Worm (Caenorhabditis elegans) whole organism, late embryonic: ENCODE measurements around the gene C40C9.3.

Experiments used
- C08G9.2 ChIP-seq: sonication (generic microtip); optimal IDR thresholded peaks from 2 replicates; lab custom pipeline; 2016; ENCODE audit warnings: mild to moderate bottlenecking, missing genetic modification characterization, moderate library complexity, missing compliant biosample characterization
- K02D7.2 ChIP-seq: sonication (generic microtip); optimal IDR thresholded peaks from 2 replicates; lab custom pipeline; 2017; ENCODE audit warnings: mild to moderate bottlenecking, missing genetic modification characterization, missing compliant biosample characterization
- K09A11.1 ChIP-seq: sonication (generic microtip); optimal IDR thresholded peaks from 2 replicates; lab custom pipeline; 2017; ENCODE audit warnings: antibody characterized with exemption, mild to moderate bottlenecking, missing genetic modification characterization, missing compliant biosample characterization; ENCODE audit not compliant: insufficient read depth
- T23F11.4 ChIP-seq: fragments of 200-800 bp; sonication (Bioruptor generic); optimal IDR thresholded peaks from 2 replicates; lab custom pipeline; 2018; ENCODE audit warnings: mild to moderate bottlenecking, missing genetic modification characterization, missing compliant biosample characterization
- ahr-1 ChIP-seq: sonication (generic microtip); optimal IDR thresholded peaks from 2 replicates; lab custom pipeline; 2016; ENCODE audit warnings: missing genetic modification characterization, missing compliant biosample characterization
- ceh-14 ChIP-seq: sonication (generic microtip); optimal IDR thresholded peaks from 2 replicates; lab custom pipeline; 2016; ENCODE audit warnings: missing genotype, missing genetic modification characterization, missing compliant biosample characterization
- ceh-18 ChIP-seq: sonication (generic microtip); optimal IDR thresholded peaks from 2 replicates; lab custom pipeline; 2016; ENCODE audit warnings: missing genetic modification characterization, missing compliant biosample characterization
- ceh-19 ChIP-seq: fragments of 200-800 bp; sonication (Bioruptor generic); optimal IDR thresholded peaks from 2 replicates; lab custom pipeline; 2018; ENCODE audit warnings: mild to moderate bottlenecking, missing genetic modification characterization, missing compliant biosample characterization
- ceh-34 ChIP-seq: sonication (generic microtip); optimal IDR thresholded peaks from 2 replicates; lab custom pipeline; 2016; ENCODE audit warnings: mild to moderate bottlenecking, missing genetic modification characterization, missing compliant biosample characterization
- ceh-6 ChIP-seq: fragments of 200-800 bp; sonication (Bioruptor generic); optimal IDR thresholded peaks from 2 replicates; lab custom pipeline; 2018; ENCODE audit warnings: mild to moderate bottlenecking, missing genetic modification characterization, missing compliant biosample characterization
- eyg-1 ChIP-seq: sonication (generic microtip); optimal IDR thresholded peaks from 2 replicates; lab custom pipeline; 2016; ENCODE audit warnings: missing genotype, missing genetic modification characterization, missing compliant biosample characterization
- fax-1 ChIP-seq: sonication (generic microtip); optimal IDR thresholded peaks from 2 replicates; lab custom pipeline; 2016; ENCODE audit warnings: missing genotype, missing genetic modification characterization, missing compliant biosample characterization
- gmeb-2 ChIP-seq: sonication (generic microtip); optimal IDR thresholded peaks from 2 replicates; lab custom pipeline; 2016; ENCODE audit warnings: missing genetic modification characterization, inconsistent platforms, missing compliant biosample characterization
- hlh-30 ChIP-seq: sonication (generic microtip); optimal IDR thresholded peaks from 2 replicates; lab custom pipeline; 2017; ENCODE audit warnings: antibody characterized with exemption, missing genetic modification characterization, missing compliant biosample characterization; ENCODE audit not compliant: insufficient read depth
- hlh-6 ChIP-seq: sonication (generic microtip); optimal IDR thresholded peaks from 2 replicates; lab custom pipeline; 2016; ENCODE audit warnings: missing genotype, missing genetic modification characterization, missing compliant biosample characterization
- hlh-8 ChIP-seq: sonication (generic microtip); optimal IDR thresholded peaks from 2 replicates; lab custom pipeline; 2016; ENCODE audit warnings: missing genotype, missing genetic modification characterization, missing compliant biosample characterization
- lin-11 ChIP-seq: fragments of 200-800 bp; sonication (Bioruptor generic); optimal IDR thresholded peaks from 2 replicates; lab custom pipeline; 2018; ENCODE audit warnings: mild to moderate bottlenecking, missing genetic modification characterization, missing compliant biosample characterization
- nhr-11 ChIP-seq: fragments of 150-350 bp; optimal IDR thresholded peaks from 2 replicates; lab custom pipeline; 2014; ENCODE audit warnings: missing biosample characterization, missing genetic modification characterization
- odd-2 ChIP-seq: sonication (generic microtip); optimal IDR thresholded peaks from 2 replicates; lab custom pipeline; 2017; ENCODE audit warnings: antibody characterized with exemption, mild to moderate bottlenecking, missing genetic modification characterization, missing compliant biosample characterization
- pax-1 ChIP-seq: fragments of 150-350 bp; optimal IDR thresholded peaks from 2 replicates; lab custom pipeline; 2014; ENCODE audit warnings: missing biosample characterization, missing genetic modification characterization
- pha-2 ChIP-seq: sonication (generic microtip); optimal IDR thresholded peaks from 2 replicates; lab custom pipeline; 2017; ENCODE audit warnings: mild to moderate bottlenecking, missing genetic modification characterization, missing compliant biosample characterization
- pha-4 ChIP-seq: fragments of 150-350 bp; optimal IDR thresholded peaks from 2 replicates; lab custom pipeline; 2018; ENCODE audit warnings: missing biosample characterization, missing genetic modification reagents, missing genetic modification characterization
- pqm-1 ChIP-seq: sonication (generic microtip); optimal IDR thresholded peaks from 2 replicates; lab custom pipeline; 2016; ENCODE audit warnings: missing genetic modification characterization, missing compliant biosample characterization
- pros-1 ChIP-seq: fragments of 150-350 bp; optimal IDR thresholded peaks from 2 replicates; lab custom pipeline; 2014; ENCODE audit warnings: missing biosample characterization, missing genetic modification reagents, missing genetic modification characterization
- sdc-2 ChIP-seq: sonication (generic microtip); optimal IDR thresholded peaks from 2 replicates; lab custom pipeline; 2016; ENCODE audit warnings: missing genotype, missing genetic modification characterization, missing compliant biosample characterization
- sox-4 ChIP-seq: sonication (generic microtip); optimal IDR thresholded peaks from 2 replicates; lab custom pipeline; 2017; ENCODE audit warnings: mild to moderate bottlenecking, missing genetic modification characterization, inconsistent platforms, missing compliant biosample characterization
- syd-9 ChIP-seq: sonication (generic microtip); optimal IDR thresholded peaks from 2 replicates; lab custom pipeline; 2016; ENCODE audit warnings: mild to moderate bottlenecking, missing genetic modification characterization, moderate library complexity, missing compliant biosample characterization
- tbx-7 ChIP-seq: sonication (generic microtip); optimal IDR thresholded peaks from 2 replicates; lab custom pipeline; 2016; ENCODE audit warnings: missing genotype, missing genetic modification characterization, missing compliant biosample characterization
- ttx-3 ChIP-seq: sonication (generic microtip); optimal IDR thresholded peaks from 2 replicates; lab custom pipeline; 2016; ENCODE audit warnings: missing genetic modification reagents, missing genetic modification characterization, missing compliant biosample characterization
- unc-42 ChIP-seq: sonication (generic microtip); optimal IDR thresholded peaks from 2 replicates; lab custom pipeline; 2016; ENCODE audit warnings: missing genotype, missing genetic modification characterization, missing compliant biosample characterization
- unc-86 ChIP-seq: sonication (generic microtip); optimal IDR thresholded peaks from 2 replicates; lab custom pipeline; 2016; ENCODE audit warnings: missing genetic modification characterization, missing compliant biosample characterization
- zip-5 ChIP-seq: sonication (generic microtip); optimal IDR thresholded peaks from 2 replicates; lab custom pipeline; 2016; ENCODE audit warnings: missing genetic modification characterization, missing compliant biosample characterization

C40C9.3 gene

DNA sequence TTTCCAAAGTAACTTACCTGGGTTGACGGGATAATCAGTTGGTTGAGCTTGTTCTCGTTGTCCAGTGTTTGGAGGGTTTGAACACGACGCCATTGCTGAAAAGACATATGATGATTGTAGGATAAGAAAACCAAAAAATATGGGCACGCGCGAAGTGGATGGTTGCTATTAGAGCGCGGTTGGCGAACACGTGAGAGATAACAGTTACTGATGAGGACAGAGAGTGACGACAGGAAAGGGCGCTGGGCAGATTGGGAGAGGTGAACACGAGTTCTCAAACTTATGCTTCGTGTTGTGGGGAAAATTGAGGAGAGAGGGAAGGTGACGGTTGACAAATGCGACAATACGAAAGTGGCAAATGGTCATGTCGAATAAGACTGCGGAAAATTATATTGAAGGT lies 43.6 kb upstream of the C40C9.3 start, which contains the start of gene F54B11.8:
F54B11.8 (minus strand) TSS at position 101 of the 400 bp plus-strand sequence.
- TF ChIP-seq sox-4 (no peak), eyg-1 (tag; lab: Kevin White, UChicago) (no peak), pax-1 (tag; lab: Kevin White, UChicago) (no peak), syd-9 (tag; lab: Kevin White, UChicago) (no peak), lin-11 (tag; lab: Kevin White, UChicago) (no peak), ceh-14 (tag; lab: Kevin White, UChicago) (no peak), pqm-1 (tag; lab: Kevin White, UChicago) (no peak)

DNA sequence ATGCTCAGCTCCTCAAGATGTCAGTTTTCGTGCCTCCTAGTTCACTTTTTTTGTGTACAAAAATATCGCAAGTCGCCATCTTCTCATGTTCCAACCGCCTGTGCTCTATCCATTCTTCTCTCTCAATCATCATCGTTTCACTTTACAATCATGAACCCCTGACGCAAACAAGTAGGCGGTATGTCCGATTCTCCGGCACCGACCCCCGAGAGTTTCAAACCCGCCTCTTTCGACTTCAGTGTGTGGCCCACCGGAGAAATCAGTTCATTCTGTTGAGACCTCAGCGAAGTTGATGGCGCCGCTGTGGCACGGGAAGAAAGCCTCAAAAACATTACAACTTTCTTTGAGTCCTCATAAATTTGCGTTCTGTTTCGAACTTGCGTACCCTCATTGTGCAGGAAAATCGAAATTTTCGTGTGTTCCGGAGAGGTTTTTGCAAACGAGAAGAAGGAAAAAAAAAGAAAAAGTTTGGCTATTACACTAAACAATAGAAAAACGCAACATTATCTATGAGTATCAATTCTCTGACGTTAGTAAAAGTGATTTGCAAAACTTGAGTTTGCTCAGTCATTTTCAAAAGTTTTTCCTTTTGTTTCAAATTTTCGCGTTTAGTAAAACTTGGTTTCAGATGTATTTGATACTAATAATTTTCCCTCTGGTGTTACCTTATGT lies 42.3 kb upstream of the C40C9.3 start, which contains the start of gene F54B11.9:
F54B11.9 (plus strand) TSS at position 622 of the 672 bp plus-strand sequence.
- TF ChIP-seq sdc-2 (tag; lab: Kevin White, UChicago): peak; percentile 96
- peak; percentile 40 for TF ChIP-seq ceh-18 (tag; lab: Kevin White, UChicago)
- TF ChIP-seq T23F11.4: no peak

DNA sequence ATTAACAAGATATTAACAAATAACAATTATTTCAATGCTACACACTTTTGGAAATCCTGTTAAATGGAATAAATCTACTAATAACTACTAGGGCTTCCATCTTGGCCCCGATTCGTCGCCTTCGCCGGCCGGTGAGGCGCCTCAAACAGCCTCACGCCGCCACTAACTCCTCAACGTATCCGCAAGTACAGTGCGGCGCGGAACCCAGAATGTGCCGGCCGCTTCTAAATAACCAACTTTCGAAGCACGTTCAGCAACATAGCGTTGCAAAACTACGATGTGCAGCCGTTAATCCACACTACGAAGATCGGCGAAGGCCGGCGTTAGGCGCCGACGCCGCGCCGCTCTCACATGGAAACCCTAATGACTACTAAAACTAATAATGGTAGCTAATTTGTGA lies 41.6 kb upstream of the C40C9.3 start:
- TF ChIP-seq hlh-8 (no peak), gmeb-2 (no peak), hlh-30 (no peak), pha-2 (no peak), fax-1 (tag; lab: Kevin White, UChicago) (no peak), ceh-6 (GFP tag; lab: Kevin White, UChicago) (no peak), C08G9.2 (tag; lab: Kevin White, UChicago) (no peak), eyg-1 (tag; lab: Kevin White, UChicago) (no peak), K09A11.1 (tag; lab: Kevin White, UChicago) (no peak), ttx-3 (tag; lab: Kevin White, UChicago) (no peak), pros-1 (tag; lab: Kevin White, UChicago) (no peak), odd-2 (tag; lab: Kevin White, UChicago) (no peak), nhr-11 (no peak)

DNA sequence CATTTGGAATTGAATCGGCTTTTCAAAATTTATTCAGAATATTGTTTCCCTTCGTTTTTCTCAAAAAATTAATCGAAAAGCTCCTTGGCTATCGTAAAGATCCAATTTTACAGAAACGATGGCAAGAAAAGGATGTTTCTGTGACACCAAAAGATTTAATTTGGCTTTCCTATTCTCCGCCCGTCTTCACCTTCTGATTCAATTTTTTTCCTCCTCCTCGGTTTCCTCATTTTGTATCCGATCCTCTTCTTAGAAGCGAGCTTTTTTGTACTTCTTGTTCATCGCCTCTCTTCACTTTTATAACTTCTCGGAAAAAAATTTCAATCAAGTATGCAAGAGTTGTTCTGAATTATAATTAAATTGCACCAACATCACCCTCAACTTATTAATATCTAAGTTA lies 37.4 kb upstream of the C40C9.3 start:
- no peak for TF ChIP-seq odd-2 (tag; lab: Kevin White, UChicago)
- TF ChIP-seq zip-5 (tag; lab: Kevin White, UChicago): no peak
- peak; percentile 14 for TF ChIP-seq unc-42 (tag; lab: Kevin White, UChicago)

DNA sequence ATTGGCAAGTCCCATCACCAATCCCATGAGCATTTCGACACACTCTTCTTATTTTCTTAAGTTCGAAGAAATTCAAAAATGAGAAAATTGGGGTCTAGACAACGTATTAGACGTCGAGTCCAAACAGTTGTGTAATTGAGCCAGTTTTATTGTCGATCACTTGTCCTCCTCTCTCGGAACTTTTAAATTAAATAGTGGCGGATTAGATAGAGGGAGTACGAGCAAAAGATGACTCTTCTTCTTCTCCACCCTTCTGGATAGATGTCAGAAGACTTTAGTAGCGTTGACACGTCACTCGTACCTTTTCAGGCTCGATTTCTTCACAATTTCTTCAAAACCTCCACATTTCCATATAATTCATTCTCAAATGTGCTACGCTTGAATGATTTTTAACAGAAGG lies 32.2 kb upstream of the C40C9.3 start:
- no peak for TF ChIP-seq unc-86 (tag; lab: Kevin White, UChicago)

DNA sequence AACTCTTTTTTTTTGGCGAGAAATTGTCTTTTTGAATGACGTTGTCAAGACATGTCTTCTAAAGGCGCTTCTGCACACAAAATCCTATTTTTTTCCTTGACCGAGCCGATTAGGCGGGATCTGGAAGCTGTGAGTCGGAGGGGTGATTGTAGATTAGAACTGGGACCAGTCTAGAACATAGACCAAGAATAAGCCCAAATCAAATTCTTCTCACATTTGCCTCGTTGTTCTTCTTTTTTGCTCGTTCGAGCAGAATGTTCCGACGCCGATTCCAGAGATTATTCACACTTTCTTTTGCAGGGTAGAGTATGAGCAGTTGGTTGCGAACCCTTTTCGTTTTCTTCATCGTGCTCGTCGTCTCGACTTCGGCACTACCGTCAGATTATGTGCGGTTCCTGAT lies 28.8 kb upstream of the C40C9.3 start, which contains the start of gene nlp-53:
nlp-53 (plus strand) TSS at position 301 of the 400 bp plus-strand sequence.
- no peak for TF ChIP-seq K02D7.2 (tag; lab: Kevin White, UChicago)
- TF ChIP-seq ahr-1 (tag; lab: Kevin White, UChicago): no peak
- TF ChIP-seq sox-4: no peak
- TF ChIP-seq tbx-7: no peak
- TF ChIP-seq ceh-19 (GFP tag; lab: Kevin White, UChicago): no peak

DNA sequence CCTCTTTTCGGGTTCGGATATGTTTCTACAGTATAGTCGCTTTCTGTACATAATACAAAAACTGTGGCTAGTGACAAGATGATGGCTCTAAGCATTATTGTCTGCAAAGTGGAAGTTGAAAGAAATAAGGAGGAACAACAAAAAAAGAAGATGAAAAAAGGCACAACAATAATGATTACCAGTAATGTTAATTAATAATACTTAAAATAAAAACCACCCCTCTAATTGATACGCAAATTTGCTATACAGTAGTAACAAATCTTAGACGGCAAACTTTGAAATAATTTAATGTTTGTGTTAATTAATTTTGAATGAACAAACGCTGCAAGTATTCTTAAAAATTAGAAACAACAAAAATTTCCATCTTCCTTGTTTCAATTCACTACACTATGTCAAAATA lies 25.8 kb upstream of the C40C9.3 start, which contains the start of gene Y12A6A.1:
Y12A6A.1 (minus strand) TSS at position 101 of the 400 bp plus-strand sequence.
- TF ChIP-seq unc-42 (tag; lab: Kevin White, UChicago) (no peak), hlh-6 (tag; lab: Kevin White, UChicago) (no peak), pha-4 (no peak), ceh-34 (tag; lab: Kevin White, UChicago) (no peak), tbx-7 (no peak), ceh-18 (tag; lab: Kevin White, UChicago) (no peak), pqm-1 (tag; lab: Kevin White, UChicago) (no peak), nhr-11 (no peak)
